Worm (Caenorhabditis elegans): ENCODE measurements around the gene F23A7.5.
"Not testable (repeated sequence)": the region's sequence is repeated elsewhere in the genome, so short reads cannot be mapped to it uniquely, and the experiment has no call there.

F23A7.5 gene

ce11 chrX:16228622-16229021, at the start of gene F23A7.5:
TSS of gene F23A7.5 (plus strand) at chrX:16228922.
- TF ChIP-seq unc-62 (GFP tag; optimal IDR thresholded peaks at IDR 0.05) = no peak

- TF ChIP-seq unc-62 (GFP tag; optimal IDR thresholded peaks at IDR 0.05) = no peak
These were observed 44.7 kb upstream of the F23A7.5 start, which contains the start of gene nlp-67 for ce11 chrX:16184069-16184468. TSS of gene nlp-67 (plus strand) at chrX:16184369.

- TF ChIP-seq unc-62 (GFP tag; optimal IDR thresholded peaks at IDR 0.05) = no peak
These were observed 39.4 kb upstream of the F23A7.5 start, which contains the start of gene slc-25A21 for ce11 chrX:16189227-16189906. TSS of gene slc-25A21 (plus strand) at chrX:16189856.

- TF ChIP-seq unc-62 (GFP tag; optimal IDR thresholded peaks at IDR 0.05) = no peak
These were observed 36.1 kb upstream of the F23A7.5 start for ce11 chrX:16192574-16192973.

- no peak for TF ChIP-seq unc-62 (GFP tag; optimal IDR thresholded peaks at IDR 0.05)
These were observed 29.4 kb upstream of the F23A7.5 start, which contains the start of gene R11.3 for ce11 chrX:16199200-16199764. TSS of gene R11.3 (minus strand) at chrX:16199250.

- no peak for TF ChIP-seq unc-62 (GFP tag; optimal IDR thresholded peaks at IDR 0.05)
These were observed 26.5 kb upstream of the F23A7.5 start for ce11 chrX:16202229-16202628.

- no peak for TF ChIP-seq unc-62 (GFP tag; optimal IDR thresholded peaks at IDR 0.05)
These were observed 24.4 kb upstream of the F23A7.5 start for ce11 chrX:16204310-16204709.

ce11 chrX:16205880-16206279, 22.8 kb upstream of the F23A7.5 start:
- TF ChIP-seq unc-62 (GFP tag; optimal IDR thresholded peaks at IDR 0.05) = no peak

ce11 chrX:16208123-16208522, 20.6 kb upstream of the F23A7.5 start:
- no peak for TF ChIP-seq unc-62 (GFP tag; optimal IDR thresholded peaks at IDR 0.05)

- TF ChIP-seq unc-62 (GFP tag; optimal IDR thresholded peaks at IDR 0.05) = no peak
These were observed 20.1 kb upstream of the F23A7.5 start for ce11 chrX:16208667-16209066.

- no peak for TF ChIP-seq unc-62 (GFP tag; optimal IDR thresholded peaks at IDR 0.05)
These were observed 19.6 kb upstream of the F23A7.5 start for ce11 chrX:16209122-16209521.

ce11 chrX:16209660-16210059, 19.1 kb upstream of the F23A7.5 start:
- TF ChIP-seq unc-62 (GFP tag; optimal IDR thresholded peaks at IDR 0.05) = no peak

ce11 chrX:16210518-16210917, 18.2 kb upstream of the F23A7.5 start, which contains the start of gene R11.4:
TSS of gene R11.4 (minus strand) at chrX:16210618.
- TF ChIP-seq unc-62 (GFP tag; optimal IDR thresholded peaks at IDR 0.05) = no peak

ce11 chrX:16212306-16212705, 16.4 kb upstream of the F23A7.5 start, which contains the start of gene F23A7.4:
TSS of gene F23A7.4 (plus strand) at chrX:16212606.
- TF ChIP-seq unc-62 (GFP tag; optimal IDR thresholded peaks at IDR 0.05) = not testable (repeated sequence)

- TF ChIP-seq unc-62 (GFP tag; optimal IDR thresholded peaks at IDR 0.05) = not testable (repeated sequence)
These were observed 15.6 kb upstream of the F23A7.5 start, which contains the start of gene F23A7.8 for ce11 chrX:16213073-16213472. TSS of gene F23A7.8 (plus strand) at chrX:16213373.

- no peak for TF ChIP-seq unc-62 (GFP tag; optimal IDR thresholded peaks at IDR 0.05)
These were observed 11.6 kb upstream of the F23A7.5 start, which contains the start of gene F23A7.1 for ce11 chrX:16217108-16217507. TSS of gene F23A7.1 (plus strand) at chrX:16217408.

- TF ChIP-seq unc-62 (GFP tag; optimal IDR thresholded peaks at IDR 0.05) = no peak
These were observed 11.0 kb upstream of the F23A7.5 start for ce11 chrX:16217749-16218148.

Measured in whole organism, dauer.